Worm (Caenorhabditis elegans): ENCODE results near the gene str-81.

DNA sequence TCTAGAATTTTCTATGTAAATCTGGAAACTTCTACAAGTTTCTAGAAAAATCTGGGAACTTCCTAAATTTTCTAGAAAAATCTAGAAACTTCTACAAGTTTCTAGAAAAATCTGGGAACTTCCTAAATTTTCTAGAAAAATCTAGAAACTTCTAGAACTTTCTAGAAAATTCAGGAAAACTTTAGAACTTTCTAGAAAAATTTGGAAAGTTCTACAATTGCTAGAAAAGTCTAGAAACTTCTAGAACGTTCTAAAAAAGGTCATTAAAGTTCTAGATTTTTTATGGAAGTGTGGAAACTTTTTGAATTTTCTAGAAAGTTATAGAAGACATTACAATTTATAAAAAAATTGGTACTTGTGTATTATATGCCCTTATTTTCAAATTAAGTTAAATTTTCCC lies 42.1 kb upstream of the str-81 start, which contains the start of gene F55C9.5:
- TF ChIP-seq K09A11.1 (tag; optimal IDR thresholded peaks at IDR 0.05; ENCODE audit: insufficient read depth) (no peak), ama-1 (optimal IDR thresholded peaks at IDR 0.05) (no peak), tbx-7 (tag; optimal IDR thresholded peaks at IDR 0.05) (no peak), ceh-6 (GFP tag; optimal IDR thresholded peaks at IDR 0.05) (no peak), unc-86 (tag; optimal IDR thresholded peaks at IDR 0.05) (no peak), ceh-31 (tag; optimal IDR thresholded peaks at IDR 0.05) (no peak), sox-2 (GFP tag; IDR thresholded peaks at IDR 0.05) (no peak), tbx-2 (tag; optimal IDR thresholded peaks at IDR 0.05) (no peak), pha-4 (tag; optimal IDR thresholded peaks at IDR 0.05) (no peak), sox-4 (tag; optimal IDR thresholded peaks at IDR 0.05) (no peak), nhr-11 (tag; optimal IDR thresholded peaks at IDR 0.05) (no peak)

All from whole organism, late embryonic.